Worm (Caenorhabditis elegans): ENCODE results near the gene T19C3.7.

ce11 chrIII:675822-676221 lies 39.9 kb upstream of the T19C3.7 start, which contains the start of gene grk-2:
- no peak for TF ChIP-seq ceh-58 (GFP tag; IDR thresholded peaks at IDR 0.05)
- no peak for TF ChIP-seq tlf-1 (GFP tag; optimal IDR thresholded peaks at IDR 0.05)
- TF ChIP-seq ztf-25 (GFP tag; IDR thresholded peaks at IDR 0.05) = no peak
- TF ChIP-seq ztf-22 (GFP tag; optimal IDR thresholded peaks at IDR 0.05) = no peak
- TF ChIP-seq B0035.1 (tag; optimal IDR thresholded peaks at IDR 0.05) = no peak
- no peak for TF ChIP-seq lin-26 (GFP tag; IDR thresholded peaks at IDR 0.05)
- no peak for TF ChIP-seq cebp-1 (GFP tag; IDR thresholded peaks at IDR 0.05)
- no peak for TF ChIP-seq cebp-1 (tag; optimal IDR thresholded peaks at IDR 0.05)
- TF ChIP-seq lir-1 (GFP tag; conservative IDR thresholded peaks at IDR 0.05) = no peak
- TF ChIP-seq him-1 (tag; optimal IDR thresholded peaks at IDR 0.05) = no peak
- TF ChIP-seq nhr-27 (tag; optimal IDR thresholded peaks at IDR 0.05) = no peak
- no peak for TF ChIP-seq ztf-6 (GFP tag; IDR thresholded peaks at IDR 0.05)
